Fruit fly (Drosophila melanogaster): ENCODE measurements around the gene HP4.

Gene HP4

dm6 chr3L:7981228-7981854 lies 5.4 kb upstream of the HP4 start (continued):
- TF ChIP-seq CG4360 (GFP tag; IDR thresholded peaks at IDR 0.05) = no peak
- TF ChIP-seq tgo (GFP tag; IDR thresholded peaks at IDR 0.05) = no peak
- TF ChIP-seq D19B (GFP tag; optimal IDR thresholded peaks at IDR 0.05) = peak; percentile 15
- TF ChIP-seq Hr39 (optimal IDR thresholded peaks at IDR 0.05) = no peak
- no peak for TF ChIP-seq gfzf (GFP tag; optimal IDR thresholded peaks at IDR 0.05)
- no peak for TF ChIP-seq CG33213 (GFP tag; optimal IDR thresholded peaks at IDR 0.05)
- no peak for TF ChIP-seq vnd (GFP tag; IDR thresholded peaks at IDR 0.05; ENCODE audit: partially characterized antibody)
- TF ChIP-seq CG14014 (GFP tag; IDR thresholded peaks at IDR 0.05) = no peak
- no peak for TF ChIP-seq chm (GFP tag; IDR thresholded peaks at IDR 0.05)

DNA sequence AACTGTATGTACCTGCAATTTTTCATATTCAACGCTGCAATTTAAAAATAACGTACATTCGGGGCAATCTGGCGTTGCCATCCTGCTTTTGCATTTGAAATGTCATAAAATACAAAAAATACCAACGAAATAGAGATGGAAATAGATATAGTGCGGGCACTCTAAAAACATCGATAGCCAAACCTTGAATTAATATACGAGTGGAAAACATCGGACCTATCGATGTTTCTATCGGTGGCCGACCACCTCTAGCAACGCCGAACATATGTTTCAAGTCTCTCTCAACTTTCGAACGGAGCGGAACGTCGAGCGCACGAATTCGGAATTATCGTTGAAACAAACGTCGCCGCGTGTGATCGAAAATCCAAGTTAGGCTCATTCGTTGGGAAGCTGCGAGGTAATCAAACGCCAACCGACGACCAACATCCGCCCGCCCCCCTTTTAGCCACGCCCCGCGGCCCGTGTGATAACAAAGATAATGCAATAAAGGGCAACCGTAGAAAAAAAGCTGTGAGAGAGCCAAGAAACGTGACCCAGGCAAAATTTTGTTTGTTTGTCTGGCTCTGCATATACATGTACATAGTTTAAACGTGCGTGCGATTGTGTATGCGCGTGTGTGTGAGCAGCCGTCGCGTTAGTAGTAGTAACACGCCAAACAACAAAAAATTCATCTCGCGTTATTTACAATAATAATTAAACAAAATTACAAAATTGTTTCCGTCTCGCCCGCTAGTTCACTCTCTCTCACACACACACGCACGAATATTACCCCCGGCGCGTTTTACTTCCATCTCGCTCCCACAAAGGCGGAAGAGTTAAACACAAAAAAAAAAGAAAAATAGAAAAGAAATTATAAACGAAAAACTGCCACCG lies 3.1 kb upstream of the HP4 start, which contains the start of gene nmo:
nmo (plus strand) TSS at position 270 of the 873 bp plus-strand sequence.
- no peak for TF ChIP-seq CG9215 (GFP tag; IDR thresholded peaks at IDR 0.05)
- no peak for TF ChIP-seq NFAT (GFP tag; IDR thresholded peaks at IDR 0.05)
- TF ChIP-seq CG2199 (GFP tag; IDR thresholded peaks at IDR 0.05) = no peak
- TF ChIP-seq HmgD (GFP tag; optimal IDR thresholded peaks at IDR 0.05) = no peak
- TF ChIP-seq bsh (GFP tag; optimal IDR thresholded peaks at IDR 0.05) = no peak
- peak; percentile 34 for TF ChIP-seq tin (GFP tag; optimal IDR thresholded peaks at IDR 0.05)
- TF ChIP-seq pfk (GFP tag; optimal IDR thresholded peaks at IDR 0.05) = peak; percentile 19
- no peak for TF ChIP-seq CG17612 (GFP tag; IDR thresholded peaks at IDR 0.05)
- no peak for TF ChIP-seq Scr (GFP tag; IDR thresholded peaks at IDR 0.05; ENCODE audit: partially characterized antibody)
- TF ChIP-seq CG11456 (GFP tag; IDR thresholded peaks at IDR 0.05) = no peak
- no peak for TF ChIP-seq mirr (GFP tag; optimal IDR thresholded peaks at IDR 0.05)
- peak; percentile 57 for TF ChIP-seq Abd-B (GFP tag; optimal IDR thresholded peaks at IDR 0.05)
- no peak for TF ChIP-seq Dfd (GFP tag; optimal IDR thresholded peaks at IDR 0.05)
- no peak for TF ChIP-seq dmrt99B (tag; optimal IDR thresholded peaks at IDR 0.05)
- TF ChIP-seq chinmo (GFP tag; IDR thresholded peaks at IDR 0.05; ENCODE audit: partially characterized antibody) = no peak
- TF ChIP-seq CG7372 (GFP tag; IDR thresholded peaks at IDR 0.05) = no peak
- peak; percentile 30 for TF ChIP-seq kay (GFP tag; optimal IDR thresholded peaks at IDR 0.05)
- peak; percentile 43 for TF ChIP-seq zen (tag; optimal IDR thresholded peaks at IDR 0.05)
- no peak for TF ChIP-seq amos (GFP tag; IDR thresholded peaks at IDR 0.05; ENCODE audit: partially characterized antibody)
- TF ChIP-seq Dad (GFP tag; optimal IDR thresholded peaks at IDR 0.05) = peak; percentile 61
- no peak for TF ChIP-seq CG1529 (GFP tag; optimal IDR thresholded peaks at IDR 0.05)
- no peak for TF ChIP-seq Awh (GFP tag; IDR thresholded peaks at IDR 0.05)
- no peak for TF ChIP-seq Xrp1 (GFP tag; IDR thresholded peaks at IDR 0.05)
- peak; percentile 25 for TF ChIP-seq sd (tag; optimal IDR thresholded peaks at IDR 0.05)
- TF ChIP-seq MTF-1 (GFP tag; optimal IDR thresholded peaks at IDR 0.05; ENCODE audit: borderline replicate concordance) = no peak
- no peak for TF ChIP-seq CG42726 (GFP tag; IDR thresholded peaks at IDR 0.05; ENCODE audit: partially characterized antibody)
- TF ChIP-seq CG10462 (GFP tag; optimal IDR thresholded peaks at IDR 0.05) = no peak
- no peak for TF ChIP-seq CG3838 (GFP tag; optimal IDR thresholded peaks at IDR 0.05)
- TF ChIP-seq CG13775 (GFP tag; optimal IDR thresholded peaks at IDR 0.05) = no peak
- no peak for TF ChIP-seq Ptx1 (GFP tag; IDR thresholded peaks at IDR 0.05)
- no peak for TF ChIP-seq Hey (tag; optimal IDR thresholded peaks at IDR 0.05)
- TF ChIP-seq Rx (GFP tag; IDR thresholded peaks at IDR 0.05) = no peak
- no peak for TF ChIP-seq CG31441 (GFP tag; IDR thresholded peaks at IDR 0.05)
- no peak for TF ChIP-seq CTCF (GFP tag; optimal IDR thresholded peaks at IDR 0.05)
- no peak for TF ChIP-seq CG10959 (GFP tag; IDR thresholded peaks at IDR 0.05)
- TF ChIP-seq HmgZ (tag; optimal IDR thresholded peaks at IDR 0.05) = peak; percentile 20
- no peak for TF ChIP-seq zf30C (GFP tag; optimal IDR thresholded peaks at IDR 0.05)
- TF ChIP-seq gsb (GFP tag; IDR thresholded peaks at IDR 0.05) = no peak
- TF ChIP-seq HHEX (GFP tag; optimal IDR thresholded peaks at IDR 0.05) = peak; percentile 25
- TF ChIP-seq luna (GFP tag; optimal IDR thresholded peaks at IDR 0.05) = peak; percentile 28
- TF ChIP-seq chm (GFP tag; IDR thresholded peaks at IDR 0.05) = no peak

Measured in whole organism, embryonic.